Fruit fly (Drosophila melanogaster) whole organism, embryonic: ENCODE results near the gene CG4709.

Source experiments
- Blimp-1 ChIP-seq: fragments of 200-800 bp; sonication (Bioruptor generic); optimal IDR thresholded peaks from 3 replicates; lab custom pipeline; 2018; ENCODE audit warnings: missing biosample characterization, missing genetic modification characterization, mild to moderate bottlenecking, moderate library complexity, missing genetic modification reagents
- CG10147 ChIP-seq: fragments of 200-800 bp; sonication (Bioruptor generic); optimal IDR thresholded peaks from 2 replicates; lab custom pipeline; 2019; ENCODE audit warnings: missing biosample characterization, mild to moderate bottlenecking, missing genetic modification characterization, moderate library complexity
- CG1024 ChIP-seq: fragments of 200-800 bp; sonication (Bioruptor generic); IDR thresholded peaks from 2 replicates; pipeline ENCODE4 v1.3.6; 2022; ENCODE audit warnings: missing biosample characterization, missing genetic modification characterization
- CG10959 ChIP-seq: fragments of 200-800 bp; sonication (Bioruptor generic); IDR thresholded peaks from 2 replicates; pipeline ENCODE4 v1.3.6; 2022; ENCODE audit warnings: missing biosample characterization, missing genetic modification characterization
- CG11247 ChIP-seq: fragments of 200-800 bp; sonication (Bioruptor generic); IDR thresholded peaks from 2 replicates; pipeline ENCODE4 v1.3.6; 2022; ENCODE audit warnings: missing biosample characterization, missing genetic modification characterization
- CG11696 ChIP-seq: fragments of 200-800 bp; sonication (Bioruptor generic); IDR thresholded peaks from 2 replicates; pipeline ENCODE4 v1.3.6; 2022; ENCODE audit warnings: missing biosample characterization, missing genetic modification characterization
- CG13287 ChIP-seq: fragments of 200-800 bp; sonication (Bioruptor generic); IDR thresholded peaks from 2 replicates; pipeline ENCODE4 v1.3.6; 2022; ENCODE audit warnings: missing biosample characterization, missing genetic modification characterization; ENCODE audit not compliant: partially characterized antibody
- CG15479 ChIP-seq: fragments of 200-800 bp; sonication (Bioruptor generic); optimal IDR thresholded peaks from 3 replicates; lab custom pipeline; 2019; ENCODE audit warnings: missing biosample characterization, mild to moderate bottlenecking, missing genetic modification characterization, moderate library complexity
- CG31441 ChIP-seq: fragments of 200-800 bp; sonication (Bioruptor generic); IDR thresholded peaks from 2 replicates; pipeline ENCODE4 v1.3.6; 2022; ENCODE audit warnings: missing biosample characterization, missing genetic modification characterization
- CG3726 ChIP-seq: fragments of 200-800 bp; sonication (Bioruptor generic); IDR thresholded peaks from 3 replicates; pipeline ENCODE4, ENCODE4 v1.3.6; 2022; ENCODE audit warnings: missing biosample characterization, missing genetic modification characterization
- CG3847 ChIP-seq: fragments of 200-800 bp; sonication (Bioruptor generic); IDR thresholded peaks from 2 replicates; pipeline ENCODE4 v1.3.6; 2022; ENCODE audit warnings: missing biosample characterization, missing genetic modification characterization
- CG7357 ChIP-seq: fragments of 200-800 bp; sonication (Bioruptor generic); IDR thresholded peaks from 3 replicates; pipeline ENCODE4 v1.3.6; 2022; ENCODE audit warnings: missing biosample characterization, missing genetic modification characterization
- CoRest ChIP-seq: fragments of 200-800 bp; sonication (Bioruptor generic); optimal IDR thresholded peaks from 3 replicates; lab custom pipeline; 2018; ENCODE audit warnings: missing biosample characterization, mild to moderate bottlenecking, missing genetic modification characterization, moderate library complexity
- Dfd ChIP-seq, 2 experiments: fragments of >200 bp; optimal IDR thresholded peaks; 2 replicates each; lab custom pipeline; 2017; ENCODE audit warnings: missing biosample characterization in 2 of 2, missing genetic modification characterization in 2 of 2
- Doc2 ChIP-seq: fragments of 200-800 bp; sonication (Bioruptor generic); IDR thresholded peaks from 2 replicates; pipeline ENCODE4 v1.3.6; 2022; ENCODE audit warnings: missing biosample characterization, missing genetic modification characterization
- ERR ChIP-seq: fragments of 200-800 bp; sonication (Bioruptor generic); optimal IDR thresholded peaks from 2 replicates; lab custom pipeline; 2016; ENCODE audit warnings: missing biosample characterization, missing genetic modification characterization
- Elba2 ChIP-seq: fragments of 200-800 bp; sonication (Bioruptor generic); optimal IDR thresholded peaks from 3 replicates; lab custom pipeline; 2016; ENCODE audit warnings: missing biosample characterization, missing genetic modification characterization
- Fer3 ChIP-seq: fragments of 200-800 bp; sonication (Bioruptor generic); optimal IDR thresholded peaks from 2 replicates; lab custom pipeline; 2018; ENCODE audit warnings: missing biosample characterization, mild to moderate bottlenecking, missing genetic modification characterization, moderate library complexity
- Hey ChIP-seq: fragments of 200-800 bp; sonication (Bioruptor generic); optimal IDR thresholded peaks from 3 replicates; lab custom pipeline; 2018; ENCODE audit warnings: missing biosample characterization, mild to moderate bottlenecking, missing genetic modification characterization
- Hr51 ChIP-seq, 2 experiments: fragments of 200-800 bp; sonication (Bioruptor generic); optimal IDR thresholded peaks; 2 replicates in 1 of 2; 3 replicates in 1 of 2; lab custom pipeline; 2016 to 2018; ENCODE audit warnings: missing biosample characterization in 2 of 2, missing genetic modification characterization in 2 of 2, mild to moderate bottlenecking in 1 of 2, moderate library complexity in 1 of 2
- MTF-1 ChIP-seq: fragments of 200-800 bp; sonication (Bioruptor generic); optimal IDR thresholded peaks from 2 replicates; lab custom pipeline; 2018; ENCODE audit warnings: missing biosample characterization, mild to moderate bottlenecking, missing genetic modification characterization, borderline replicate concordance
- Rx ChIP-seq: fragments of 200-800 bp; sonication (Bioruptor generic); IDR thresholded peaks from 2 replicates; pipeline ENCODE4 v1.3.6; 2022; ENCODE audit warnings: missing biosample characterization, missing genetic modification characterization
- Six4 ChIP-seq: fragments of 200-800 bp; sonication (Bioruptor generic); optimal IDR thresholded peaks from 2 replicates; lab custom pipeline; 2016; ENCODE audit warnings: missing biosample characterization, missing genetic modification characterization
- Ssrp ChIP-seq: fragments of 200-800 bp; sonication (Bioruptor generic); optimal IDR thresholded peaks from 2 replicates; lab custom pipeline; 2018; ENCODE audit warnings: missing biosample characterization, mild to moderate bottlenecking, missing genetic modification characterization, moderate library complexity
- Usf ChIP-seq: fragments of 200-800 bp; sonication (Bioruptor generic); optimal IDR thresholded peaks from 2 replicates; lab custom pipeline; 2017; ENCODE audit warnings: missing genotype, missing biosample characterization, missing genetic modification characterization
- Xrp1 ChIP-seq: fragments of 200-800 bp; sonication (Bioruptor generic); IDR thresholded peaks from 2 replicates; pipeline ENCODE4 v1.3.6; 2022; ENCODE audit warnings: missing biosample characterization, missing genetic modification characterization
- ato ChIP-seq: fragments of 200-800 bp; sonication (Bioruptor generic); IDR thresholded peaks from 2 replicates; pipeline ENCODE4 v1.3.6; 2022; ENCODE audit warnings: missing biosample characterization, missing genetic modification characterization; ENCODE audit not compliant: partially characterized antibody
- bbx ChIP-seq: fragments of 200-800 bp; sonication (Bioruptor generic); IDR thresholded peaks from 2 replicates; pipeline ENCODE4 v1.3.6; 2022; ENCODE audit warnings: missing biosample characterization, missing genetic modification characterization; ENCODE audit not compliant: partially characterized antibody
- br ChIP-seq: fragments of >200 bp; optimal IDR thresholded peaks from 2 replicates; lab custom pipeline; 2017
- corto ChIP-seq: fragments of 200-800 bp; sonication (Bioruptor generic); optimal IDR thresholded peaks from 2 replicates; lab custom pipeline; 2016; ENCODE audit warnings: missing biosample characterization, mild to moderate bottlenecking, missing genetic modification characterization, moderate library complexity
- dmrt11E ChIP-seq: fragments of 200-800 bp; sonication (Bioruptor generic); optimal IDR thresholded peaks from 3 replicates; lab custom pipeline; 2018; ENCODE audit warnings: missing biosample characterization, mild to moderate bottlenecking, missing genetic modification characterization, moderate library complexity
- eve ChIP-seq, 2 experiments: fragments of >200 bp; optimal IDR thresholded peaks; 2 replicates each; lab custom pipeline; 2017; ENCODE audit warnings: missing biosample characterization in 2 of 2, missing genetic modification characterization in 2 of 2
- gcm ChIP-seq: fragments of 200-800 bp; sonication (Bioruptor generic); optimal IDR thresholded peaks from 2 replicates; lab custom pipeline; 2019; ENCODE audit warnings: missing biosample characterization, mild to moderate bottlenecking, missing genetic modification characterization, moderate library complexity
- gro ChIP-seq: fragments of 200-800 bp; sonication (Bioruptor generic); optimal IDR thresholded peaks from 2 replicates; lab custom pipeline; 2016; ENCODE audit warnings: missing biosample characterization, missing genetic modification characterization
- gt ChIP-seq: fragments of 200-800 bp; sonication (Bioruptor generic); IDR thresholded peaks from 2 replicates; pipeline ENCODE4 v1.3.6; 2022; ENCODE audit warnings: missing biosample characterization, missing genetic modification characterization
- ham ChIP-seq: fragments of 200-800 bp; sonication (Bioruptor generic); IDR thresholded peaks from 2 replicates; pipeline ENCODE4 v1.3.6; 2022; ENCODE audit warnings: missing biosample characterization, missing genetic modification characterization
- hb ChIP-seq: fragments of 200-800 bp; sonication (Bioruptor generic); IDR thresholded peaks from 3 replicates; pipeline ENCODE4 v1.3.6; 2022; ENCODE audit warnings: missing biosample characterization, missing genetic modification characterization; ENCODE audit not compliant: partially characterized antibody
- jumu ChIP-seq: fragments of 200-800 bp; sonication (Bioruptor generic); optimal IDR thresholded peaks from 3 replicates; lab custom pipeline; 2016; ENCODE audit warnings: missing biosample characterization, missing genetic modification characterization
- lola ChIP-seq, 3 experiments: fragments of >200 bp in 2 of 3; fragments of 200-800 bp in 1 of 3; sonication (Bioruptor generic) in 1 of 3; optimal IDR thresholded peaks; 2 replicates each; lab custom pipeline; 2017 to 2019; ENCODE audit warnings: missing biosample characterization in 3 of 3, missing genetic modification characterization in 3 of 3, mild to moderate bottlenecking in 1 of 3, moderate library complexity in 1 of 3
- nerfin-1 ChIP-seq: fragments of 200-800 bp; sonication (Bioruptor generic); optimal IDR thresholded peaks from 3 replicates; lab custom pipeline; 2019; ENCODE audit warnings: missing biosample characterization, mild to moderate bottlenecking, missing genetic modification characterization, moderate library complexity
- odd ChIP-seq: fragments of 200-800 bp; sonication (Bioruptor generic); optimal IDR thresholded peaks from 2 replicates; lab custom pipeline; 2017; ENCODE audit warnings: missing biosample characterization, mild to moderate bottlenecking, missing genetic modification characterization
- pita ChIP-seq: fragments of 200-800 bp; sonication (Bioruptor generic); optimal IDR thresholded peaks from 2 replicates; lab custom pipeline; 2017; ENCODE audit warnings: missing biosample characterization, mild to moderate bottlenecking, missing genetic modification characterization
- sr ChIP-seq: fragments of 200-800 bp; sonication (Bioruptor generic); IDR thresholded peaks from 3 replicates; pipeline ENCODE4 v1.3.6; 2022; ENCODE audit warnings: missing biosample characterization, missing genetic modification characterization
- sug ChIP-seq: fragments of 200-800 bp; optimal IDR thresholded peaks from 2 replicates; lab custom pipeline; 2019; ENCODE audit warnings: missing biosample characterization, mild to moderate bottlenecking, missing genetic modification characterization, moderate library complexity
- tap ChIP-seq: fragments of 200-800 bp; optimal IDR thresholded peaks from 3 replicates; lab custom pipeline; 2019; ENCODE audit warnings: missing biosample characterization, mild to moderate bottlenecking, missing genetic modification characterization, moderate library complexity
- toy ChIP-seq: fragments of 200-800 bp; sonication (Bioruptor generic); IDR thresholded peaks from 2 replicates; pipeline ENCODE4 v1.3.6; 2022; ENCODE audit warnings: missing biosample characterization, missing genetic modification characterization
- trem ChIP-seq: fragments of 200-800 bp; optimal IDR thresholded peaks from 3 replicates; lab custom pipeline; 2019; ENCODE audit warnings: missing biosample characterization, mild to moderate bottlenecking, missing genetic modification characterization, moderate library complexity
- unc-4 ChIP-seq: fragments of 200-800 bp; sonication (Bioruptor generic); IDR thresholded peaks from 2 replicates; pipeline ENCODE4 v1.3.6; 2022; ENCODE audit warnings: missing biosample characterization, missing genetic modification characterization; ENCODE audit not compliant: partially characterized antibody
- yki ChIP-seq: fragments of >200 bp; optimal IDR thresholded peaks from 3 replicates; lab custom pipeline; 2018
- zen ChIP-seq: fragments of 200-800 bp; sonication (Bioruptor generic); optimal IDR thresholded peaks from 3 replicates; lab custom pipeline; 2018; ENCODE audit warnings: missing biosample characterization, mild to moderate bottlenecking, missing genetic modification characterization, moderate library complexity
- zf30C ChIP-seq: fragments of 200-800 bp; sonication (Bioruptor generic); optimal IDR thresholded peaks from 3 replicates; lab custom pipeline; 2018; ENCODE audit warnings: missing biosample characterization, mild to moderate bottlenecking, missing genetic modification characterization
- zfh1 ChIP-seq: fragments of 200-800 bp; sonication (Bioruptor generic); IDR thresholded peaks from 3 replicates; pipeline ENCODE4 v1.3.6; 2022; ENCODE audit warnings: missing biosample characterization, missing genetic modification characterization

The CG4709 gene

DNA sequence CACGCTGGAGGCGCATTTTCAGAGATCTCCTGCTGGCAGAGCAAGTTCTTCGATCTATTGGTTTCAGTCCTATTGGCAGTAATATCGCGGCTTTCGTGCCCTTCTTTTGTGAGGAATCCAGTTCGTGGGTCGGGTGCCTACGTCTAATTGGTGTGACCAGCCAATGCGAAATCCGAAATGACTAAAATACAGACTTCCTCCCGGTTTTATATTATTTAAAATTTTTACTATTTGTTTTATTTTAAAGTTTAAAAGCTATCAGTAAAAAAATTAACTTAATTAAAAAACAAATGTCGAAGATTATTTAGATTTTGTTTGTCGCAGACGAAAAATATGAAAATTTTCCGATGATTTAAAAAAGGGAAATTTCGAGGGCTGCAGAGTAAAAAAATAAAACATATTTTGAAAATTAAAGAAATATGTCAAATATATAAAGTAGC, 9.5 kb downstream of the CG4709 start, which contains the start of gene CG5850 (continued):
- TF ChIP-seq ERR (GFP tag; lab: Kevin White, UChicago) = no peak
- TF ChIP-seq sr (GFP tag; lab: Robert Waterston, UW) = no peak
- TF ChIP-seq CG31441 (GFP tag; lab: Robert Waterston, UW) = peak; percentile 59
- TF ChIP-seq sug (tag; lab: Kevin White, UChicago) = peak; percentile 42
- no peak for TF ChIP-seq CG3726 (GFP tag; lab: Robert Waterston, UW)
- no peak for TF ChIP-seq CG7357 (GFP tag; lab: Robert Waterston, UW)
- TF ChIP-seq Hr51 (GFP tag; optimal IDR thresholded peaks at IDR 0.05; lab: Kevin White, UChicago) = peak in 1 of 2 experiments; percentile 7
- no peak for TF ChIP-seq tap
- no peak for TF ChIP-seq CG15479
- TF ChIP-seq Fer3 (tag; lab: Kevin White, UChicago) = peak; percentile 25
- no peak for TF ChIP-seq Ssrp (tag; lab: Kevin White, UChicago)
- TF ChIP-seq Rx = no peak
- TF ChIP-seq zfh1 = no peak
- peak; percentile 94 for TF ChIP-seq Elba2 (GFP tag; lab: Kevin White, UChicago)
- TF ChIP-seq MTF-1 = no peak
- no peak for TF ChIP-seq br (lab: Kevin White, UChicago)
- TF ChIP-seq gcm (GFP tag; lab: Kevin White, UChicago) = no peak
- TF ChIP-seq unc-4 (GFP tag; lab: Robert Waterston, UW) = no peak
- peak; percentile 56 for TF ChIP-seq trem
- TF ChIP-seq yki (lab: Kevin White, UChicago) = no peak
- no peak for TF ChIP-seq Six4 (GFP tag; lab: Kevin White, UChicago)
- TF ChIP-seq Usf (GFP tag; lab: Kevin White, UChicago) = no peak
- no peak for TF ChIP-seq toy (GFP tag; lab: Robert Waterston, UW)
- TF ChIP-seq CG10959 (GFP tag; lab: Robert Waterston, UW) = no peak
- TF ChIP-seq dmrt11E (tag; lab: Kevin White, UChicago) = peak; percentile 7
- no peak for TF ChIP-seq corto (GFP tag; lab: Kevin White, UChicago)
- TF ChIP-seq CG11696 (GFP tag; lab: Robert Waterston, UW) = no peak
- TF ChIP-seq ham (GFP tag; lab: Robert Waterston, UW) = no peak
- TF ChIP-seq jumu (GFP tag; lab: Kevin White, UChicago) = no peak
- TF ChIP-seq zen (tag; lab: Kevin White, UChicago) = peak; percentile 17
- peak; percentile 11 for TF ChIP-seq nerfin-1 (tag; lab: Kevin White, UChicago)
- no peak for TF ChIP-seq Doc2 (GFP tag; lab: Robert Waterston, UW)
- no peak for TF ChIP-seq Dfd (GFP tag; optimal IDR thresholded peaks at IDR 0.05; lab: Kevin White, UChicago)
- no peak for TF ChIP-seq CG3847 (GFP tag; lab: Robert Waterston, UW)
- TF ChIP-seq CG13287 (GFP tag; lab: Robert Waterston, UW) = peak; percentile 45
- TF ChIP-seq CG10147 = peak; percentile 15
- no peak; the same call in 1 of the 2 replicates for TF ChIP-seq Xrp1
- no peak for TF ChIP-seq zf30C (GFP tag; lab: Kevin White, UChicago)
- no peak for TF ChIP-seq gro (GFP tag; lab: Kevin White, UChicago)
- TF ChIP-seq Blimp-1 (GFP tag; lab: Kevin White, UChicago) = peak; percentile 21
- no peak for TF ChIP-seq lola (GFP tag; optimal IDR thresholded peaks at IDR 0.05; lab: Kevin White, UChicago)
- TF ChIP-seq CG1024 (GFP tag; lab: Robert Waterston, UW) = no peak
- TF ChIP-seq Hey = no peak
- TF ChIP-seq odd (GFP tag; lab: Kevin White, UChicago) = no peak
- no peak for TF ChIP-seq pita (GFP tag; lab: Kevin White, UChicago)
- TF ChIP-seq CG11247 = no peak
- TF ChIP-seq ato (GFP tag; lab: Robert Waterston, UW) = no peak
- TF ChIP-seq CoRest = peak; percentile 52
- TF ChIP-seq eve (GFP tag; optimal IDR thresholded peaks at IDR 0.05; lab: Kevin White, UChicago) = no peak
- TF ChIP-seq hb (GFP tag; lab: Robert Waterston, UW) = no peak
- TF ChIP-seq gt (GFP tag; lab: Robert Waterston, UW) = no peak
- no peak for TF ChIP-seq bbx (GFP tag; lab: Robert Waterston, UW)
